Fruit fly (Drosophila melanogaster) whole organism, embryonic: ENCODE data around the gene Snx17.

Experiments
- Adf1 ChIP-seq: fragments of 200-800 bp; sonication (Bioruptor generic); IDR thresholded peaks from 2 replicates; pipeline ENCODE4 v1.3.6; 2022; ENCODE audit warnings: missing biosample characterization, missing genetic modification characterization
- Aef1 ChIP-seq: fragments of 200-800 bp; sonication (Bioruptor generic); IDR thresholded peaks from 3 replicates; pipeline ENCODE4 v1.3.6; 2022; ENCODE audit warnings: missing biosample characterization, missing genetic modification characterization
- CG10267 ChIP-seq: fragments of 200-800 bp; sonication (Bioruptor generic); optimal IDR thresholded peaks from 2 replicates; lab custom pipeline; 2018; ENCODE audit warnings: missing biosample characterization, mild to moderate bottlenecking, missing genetic modification characterization, moderate library complexity
- CG11093 ChIP-seq: fragments of 200-800 bp; sonication (Bioruptor generic); IDR thresholded peaks from 3 replicates; pipeline ENCODE4 v1.3.6; 2022; ENCODE audit warnings: missing biosample characterization, missing genetic modification characterization
- CG12299 ChIP-seq: fragments of 200-800 bp; sonication (Bioruptor generic); optimal IDR thresholded peaks from 2 replicates; lab custom pipeline; 2018; ENCODE audit warnings: missing biosample characterization, mild to moderate bottlenecking, missing genetic modification characterization
- CG14667 ChIP-seq: fragments of 200-800 bp; sonication (Bioruptor generic); IDR thresholded peaks from 2 replicates; pipeline ENCODE4 v1.3.6; 2022; ENCODE audit warnings: missing biosample characterization, missing genetic modification characterization
- CG16813 ChIP-seq: fragments of 200-800 bp; sonication (Bioruptor generic); IDR thresholded peaks from 3 replicates; pipeline ENCODE4 v1.3.6; 2022; ENCODE audit warnings: missing biosample characterization, missing genetic modification characterization; ENCODE audit not compliant: partially characterized antibody
- CG16815 ChIP-seq: fragments of 200-800 bp; sonication (Bioruptor generic); optimal IDR thresholded peaks from 3 replicates; lab custom pipeline; 2017; ENCODE audit warnings: missing biosample characterization, mild to moderate bottlenecking, missing genetic modification characterization
- CG17912 ChIP-seq: fragments of 200-800 bp; sonication (Bioruptor generic); optimal IDR thresholded peaks from 2 replicates; lab custom pipeline; 2018; ENCODE audit warnings: missing biosample characterization, mild to moderate bottlenecking, missing genetic modification characterization
- CG18011 ChIP-seq: fragments of 200-800 bp; sonication (Bioruptor generic); optimal IDR thresholded peaks from 2 replicates; lab custom pipeline; 2017; ENCODE audit warnings: missing biosample characterization, missing genetic modification characterization, mild to moderate bottlenecking, moderate library complexity, missing genotype
- CG31224 ChIP-seq: fragments of 200-800 bp; sonication (Bioruptor generic); IDR thresholded peaks from 2 replicates; pipeline ENCODE4 v1.3.6; 2022; ENCODE audit warnings: missing biosample characterization, missing genetic modification characterization
- CG4282 ChIP-seq: fragments of 200-800 bp; sonication (Bioruptor generic); optimal IDR thresholded peaks from 2 replicates; lab custom pipeline; 2016; ENCODE audit warnings: missing biosample characterization, missing genetic modification characterization
- CG43689 ChIP-seq: fragments of 200-800 bp; sonication (Bioruptor generic); IDR thresholded peaks from 2 replicates; pipeline ENCODE4 v1.3.6; 2022; ENCODE audit warnings: missing biosample characterization, missing genetic modification characterization
- CG4707 ChIP-seq: fragments of 200-800 bp; sonication (Bioruptor generic); optimal IDR thresholded peaks from 2 replicates; lab custom pipeline; 2018; ENCODE audit warnings: missing biosample characterization, mild to moderate bottlenecking, missing genetic modification characterization, moderate library complexity
- CG4820 ChIP-seq: fragments of 200-800 bp; sonication (Bioruptor generic); optimal IDR thresholded peaks from 3 replicates; lab custom pipeline; 2016; ENCODE audit warnings: missing biosample characterization, missing genetic modification characterization
- CG9876 ChIP-seq: fragments of 200-800 bp; sonication (Bioruptor generic); optimal IDR thresholded peaks from 2 replicates; lab custom pipeline; 2016; ENCODE audit warnings: missing biosample characterization, missing genetic modification characterization
- Camta ChIP-seq: fragments of 200-800 bp; sonication (Bioruptor generic); optimal IDR thresholded peaks from 2 replicates; lab custom pipeline; 2016; ENCODE audit warnings: missing biosample characterization, missing genetic modification characterization
- CrebB ChIP-seq: fragments of 200-800 bp; sonication (Bioruptor generic); optimal IDR thresholded peaks from 3 replicates; lab custom pipeline; 2018; ENCODE audit warnings: missing biosample characterization, mild to moderate bottlenecking, missing genetic modification characterization
- D19A ChIP-seq: fragments of 200-800 bp; optimal IDR thresholded peaks from 3 replicates; lab custom pipeline; 2019; ENCODE audit warnings: missing biosample characterization, mild to moderate bottlenecking, missing genetic modification characterization, moderate library complexity
- Deaf1 ChIP-seq: fragments of 200-800 bp; optimal IDR thresholded peaks from 3 replicates; lab custom pipeline; 2019; ENCODE audit warnings: missing biosample characterization, mild to moderate bottlenecking, missing genetic modification characterization, moderate library complexity
- Dfd ChIP-seq, 2 experiments: fragments of >200 bp; optimal IDR thresholded peaks; 2 replicates each; lab custom pipeline; 2017; ENCODE audit warnings: missing biosample characterization in 2 of 2, missing genetic modification characterization in 2 of 2
- Doc3 ChIP-seq: fragments of 200-800 bp; sonication (Bioruptor generic); IDR thresholded peaks from 3 replicates; pipeline ENCODE4 v1.3.6; 2022; ENCODE audit warnings: missing biosample characterization, missing genetic modification characterization; ENCODE audit not compliant: partially characterized antibody
- Dref ChIP-seq: fragments of 200-800 bp; sonication (Bioruptor generic); IDR thresholded peaks from 2 replicates; pipeline ENCODE4 v1.3.6; 2022; ENCODE audit warnings: missing biosample characterization, missing genetic modification characterization
- E2f2 ChIP-seq: fragments of 200-800 bp; sonication (Bioruptor generic); IDR thresholded peaks from 2 replicates; pipeline ENCODE4 v1.3.6; 2022; ENCODE audit warnings: missing biosample characterization, missing genetic modification characterization
- Fer1 ChIP-seq: fragments of 200-800 bp; sonication (Bioruptor generic); optimal IDR thresholded peaks from 2 replicates; lab custom pipeline; 2017; ENCODE audit warnings: missing biosample characterization, mild to moderate bottlenecking, missing genetic modification characterization
- Fer2 ChIP-seq: fragments of 200-800 bp; sonication (Bioruptor generic); optimal IDR thresholded peaks from 2 replicates; lab custom pipeline; 2018; ENCODE audit warnings: missing biosample characterization, mild to moderate bottlenecking, missing genetic modification characterization, moderate library complexity
- HLHmδ ChIP-seq: fragments of 200-800 bp; sonication (Bioruptor generic); optimal IDR thresholded peaks from 2 replicates; lab custom pipeline; 2018; ENCODE audit warnings: missing biosample characterization, mild to moderate bottlenecking, missing genetic modification characterization, moderate library complexity
- Jarid2 ChIP-seq: fragments of 200-800 bp; sonication (Bioruptor generic); optimal IDR thresholded peaks from 3 replicates; lab custom pipeline; 2017; ENCODE audit warnings: mild to moderate bottlenecking, missing biosample characterization, missing genetic modification reagents, missing genetic modification characterization
- NC2β ChIP-seq: fragments of 200-800 bp; sonication (Bioruptor generic); optimal IDR thresholded peaks from 2 replicates; lab custom pipeline; 2016; ENCODE audit warnings: missing biosample characterization, missing genetic modification characterization
- Six4 ChIP-seq: fragments of 200-800 bp; sonication (Bioruptor generic); optimal IDR thresholded peaks from 2 replicates; lab custom pipeline; 2016; ENCODE audit warnings: missing biosample characterization, missing genetic modification characterization
- Sox100B ChIP-seq: fragments of 200-800 bp; sonication (Bioruptor generic); optimal IDR thresholded peaks from 3 replicates; lab custom pipeline; 2018; ENCODE audit warnings: missing biosample characterization, mild to moderate bottlenecking, missing genetic modification characterization
- Stat92E ChIP-seq, 3 experiments: fragments of >200 bp in 2 of 3; fragments of 200-800 bp in 1 of 3; sonication (Bioruptor generic) in 1 of 3; optimal IDR thresholded peaks; 2 replicates each; lab custom pipeline; 2017 to 2019; ENCODE audit warnings: missing biosample characterization in 3 of 3, missing genetic modification characterization in 3 of 3, mild to moderate bottlenecking in 1 of 3, moderate library complexity in 1 of 3
- TFAM ChIP-seq: fragments of 200-800 bp; sonication (Bioruptor generic); optimal IDR thresholded peaks from 2 replicates; lab custom pipeline; 2017; ENCODE audit warnings: missing biosample characterization, missing genetic modification characterization, inconsistent platforms
- ac ChIP-seq: fragments of 200-800 bp; sonication (Bioruptor generic); optimal IDR thresholded peaks from 3 replicates; lab custom pipeline; 2017; ENCODE audit warnings: missing biosample characterization, mild to moderate bottlenecking, missing genetic modification characterization
- aop ChIP-seq: fragments of 200-800 bp; sonication (Bioruptor generic); IDR thresholded peaks from 2 replicates; pipeline ENCODE4 v1.3.6; 2022; ENCODE audit warnings: missing biosample characterization, missing genetic modification characterization
- ap ChIP-seq: fragments of 200-800 bp; sonication (Bioruptor generic); IDR thresholded peaks from 2 replicates; pipeline ENCODE4 v1.3.6; 2022; ENCODE audit warnings: missing biosample characterization, missing genetic modification characterization
- ato ChIP-seq: fragments of 200-800 bp; sonication (Bioruptor generic); IDR thresholded peaks from 2 replicates; pipeline ENCODE4 v1.3.6; 2022; ENCODE audit warnings: missing biosample characterization, missing genetic modification characterization; ENCODE audit not compliant: partially characterized antibody
- bowl ChIP-seq: fragments of 200-800 bp; sonication (Bioruptor generic); IDR thresholded peaks from 2 replicates; pipeline ENCODE4 v1.3.6; 2022; ENCODE audit warnings: missing biosample characterization, missing genetic modification characterization
- btn ChIP-seq: fragments of 200-800 bp; sonication (Bioruptor generic); optimal IDR thresholded peaks from 2 replicates; lab custom pipeline; 2016; ENCODE audit warnings: missing biosample characterization, missing genetic modification characterization
- dimm ChIP-seq: fragments of 200-800 bp; sonication (Bioruptor generic); IDR thresholded peaks from 2 replicates; pipeline ENCODE4 v1.3.6; 2022; ENCODE audit warnings: missing biosample characterization, missing genetic modification characterization
- hkb ChIP-seq, 2 experiments: fragments of 200-800 bp in 1 of 2; fragments of >200 bp in 1 of 2; sonication (Bioruptor generic) in 1 of 2; IDR thresholded peaks in 1 of 2; optimal IDR thresholded peaks in 1 of 2; 2 replicates each; pipeline versions ENCODE4 v1.3.6 to Lab custom; 2017 to 2022; ENCODE audit warnings: missing biosample characterization in 1 of 2, missing genetic modification characterization in 1 of 2
- klu ChIP-seq: fragments of 200-800 bp; sonication (Bioruptor generic); IDR thresholded peaks from 2 replicates; pipeline ENCODE4 v1.3.6; 2022; ENCODE audit warnings: missing biosample characterization, missing genetic modification characterization
- luna ChIP-seq: fragments of 200-800 bp; sonication (Bioruptor generic); optimal IDR thresholded peaks from 2 replicates; lab custom pipeline; 2016; ENCODE audit warnings: missing biosample characterization, missing genetic modification characterization
- oc ChIP-seq: fragments of 200-800 bp; sonication (Bioruptor generic); optimal IDR thresholded peaks from 2 replicates; lab custom pipeline; 2018; ENCODE audit warnings: missing biosample characterization, mild to moderate bottlenecking, missing genetic modification characterization, moderate library complexity
- pho ChIP-seq: fragments of 200-800 bp; sonication (Bioruptor generic); optimal IDR thresholded peaks from 2 replicates; lab custom pipeline; 2016; ENCODE audit warnings: missing biosample characterization, missing genetic modification characterization
- sens-2 ChIP-seq: fragments of 200-800 bp; sonication (Bioruptor generic); IDR thresholded peaks from 2 replicates; pipeline ENCODE4 v1.3.6; 2022; ENCODE audit warnings: missing biosample characterization, missing genetic modification characterization
- sim ChIP-seq: fragments of 200-800 bp; sonication (Bioruptor generic); IDR thresholded peaks from 2 replicates; pipeline ENCODE4 v1.3.6; 2022; ENCODE audit warnings: missing biosample characterization, missing genetic modification characterization
- sima ChIP-seq: fragments of 200-800 bp; sonication (Bioruptor generic); optimal IDR thresholded peaks from 2 replicates; lab custom pipeline; 2016; ENCODE audit warnings: missing biosample characterization, missing genetic modification characterization
- stwl ChIP-seq: fragments of 200-800 bp; sonication (Bioruptor generic); optimal IDR thresholded peaks from 3 replicates; lab custom pipeline; 2018; ENCODE audit warnings: missing biosample characterization, mild to moderate bottlenecking, missing genetic modification characterization, moderate library complexity
- unc-4 ChIP-seq: fragments of 200-800 bp; sonication (Bioruptor generic); IDR thresholded peaks from 2 replicates; pipeline ENCODE4 v1.3.6; 2022; ENCODE audit warnings: missing biosample characterization, missing genetic modification characterization; ENCODE audit not compliant: partially characterized antibody
- zf30C ChIP-seq: fragments of 200-800 bp; sonication (Bioruptor generic); optimal IDR thresholded peaks from 3 replicates; lab custom pipeline; 2018; ENCODE audit warnings: missing biosample characterization, mild to moderate bottlenecking, missing genetic modification characterization

The Snx17 gene

dm6 chr2L:10249655-10250202, 43.0 kb upstream of the Snx17 start (continued):
- TF ChIP-seq E2f2 (GFP tag; lab: Robert Waterston, UW) (no peak), Stat92E (GFP tag; optimal IDR thresholded peaks at IDR 0.05; lab: Kevin White, UChicago) (no peak), CG11093 (no peak), btn (no peak), Adf1 (no peak), Six4 (GFP tag; lab: Kevin White, UChicago) (no peak), Deaf1 (tag; lab: Kevin White, UChicago) (peak; percentile 81), oc (no peak), CG43689 (no peak), Sox100B (GFP tag; lab: Kevin White, UChicago) (peak; percentile 75), D19A (tag; lab: Kevin White, UChicago) (no peak), CG4282 (GFP tag; lab: Kevin White, UChicago) (no peak), Fer2 (tag; lab: Kevin White, UChicago) (no peak), Dref (no peak), NC2β (GFP tag; lab: Kevin White, UChicago) (no peak), klu (no peak), sens-2 (GFP tag; lab: Robert Waterston, UW) (no peak), sima (GFP tag; lab: Kevin White, UChicago) (no peak), zf30C (GFP tag; lab: Kevin White, UChicago) (no peak), CrebB (tag; lab: Kevin White, UChicago) (peak; percentile 64), unc-4 (GFP tag; lab: Robert Waterston, UW) (no peak), CG10267 (tag; lab: Kevin White, UChicago) (no peak), aop (GFP tag; lab: Robert Waterston, UW) (no peak), CG17912 (GFP tag; lab: Kevin White, UChicago) (peak; percentile 44), TFAM (GFP tag; lab: Kevin White, UChicago) (no peak), Jarid2 (GFP tag; lab: Kevin White, UChicago) (no peak), ato (GFP tag; lab: Robert Waterston, UW) (no peak), ac (GFP tag; lab: Kevin White, UChicago) (peak; percentile 73), hkb (optimal IDR thresholded peaks at IDR 0.05; lab: Kevin White, UChicago) (no peak), hkb (GFP tag; IDR thresholded peaks at IDR 0.05; lab: Robert Waterston, UW) (peak; percentile 42; the same call in 1 of the 2 replicates), Dfd (GFP tag; optimal IDR thresholded peaks at IDR 0.05; lab: Kevin White, UChicago) (no peak), CG9876 (no peak), Doc3 (GFP tag; lab: Robert Waterston, UW) (no peak), stwl (tag; lab: Kevin White, UChicago) (no peak), Camta (GFP tag; lab: Kevin White, UChicago) (no peak), CG12299 (tag; lab: Kevin White, UChicago) (peak; percentile 55), HLHmδ (GFP tag; lab: Kevin White, UChicago) (no peak), CG31224 (GFP tag; lab: Robert Waterston, UW) (no peak), pho (GFP tag; lab: Kevin White, UChicago) (no peak), Fer1 (GFP tag; lab: Kevin White, UChicago) (peak; percentile 49), luna (GFP tag; lab: Kevin White, UChicago) (no peak), bowl (GFP tag; lab: Robert Waterston, UW) (no peak), CG14667 (GFP tag; lab: Robert Waterston, UW) (no peak), dimm (GFP tag; lab: Robert Waterston, UW) (no peak), CG18011 (GFP tag; lab: Kevin White, UChicago) (no peak), CG16815 (GFP tag; lab: Kevin White, UChicago) (no peak), CG16813 (no peak), CG4820 (GFP tag; lab: Kevin White, UChicago) (no peak), CG4707 (peak; percentile 60), sim (no peak), ap (GFP tag; lab: Robert Waterston, UW) (no peak), Aef1 (GFP tag; lab: Robert Waterston, UW) (no peak)
